Worm (Caenorhabditis elegans): ENCODE data around the gene nhr-95.

nhr-95 gene

DNA sequence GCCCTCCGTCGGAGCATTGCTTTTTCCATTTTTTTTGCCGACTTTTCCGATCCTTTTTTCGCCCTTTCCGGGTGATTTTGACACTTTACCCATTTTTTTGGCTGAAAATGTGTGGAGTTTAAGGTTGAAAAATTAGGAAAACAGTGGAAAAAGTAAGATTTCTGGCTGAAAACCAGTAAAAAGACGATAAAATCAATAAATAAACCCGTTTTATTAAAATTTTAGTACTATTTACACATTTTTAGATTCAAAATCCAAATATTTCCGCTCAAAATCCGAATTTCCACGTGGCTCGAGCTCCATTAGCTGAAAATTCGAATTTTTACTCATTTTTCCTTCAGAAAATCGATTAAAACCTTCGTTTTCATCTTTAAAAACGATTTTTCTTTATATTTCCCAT, 35.9 kb upstream of the nhr-95 start, which contains the start of gene pro-3:
Gene pro-3 (minus strand): TSS at position 101 of the 400 bp plus-strand sequence.
- TF ChIP-seq ceh-100 (GFP tag; IDR thresholded peaks at IDR 0.05) (no peak), somi-1 (GFP tag; optimal IDR thresholded peaks at IDR 0.05) (no peak), bed-2 (GFP tag; IDR thresholded peaks at IDR 0.05) (no peak), ets-4 (GFP tag; optimal IDR thresholded peaks at IDR 0.05) (no peak), T26A5.8 (tag; optimal IDR thresholded peaks at IDR 0.05) (no peak), madf-10 (tag; optimal IDR thresholded peaks at IDR 0.05) (no peak), ceh-79 (tag; optimal IDR thresholded peaks at IDR 0.05) (no peak), sptf-2 (GFP tag; optimal IDR thresholded peaks at IDR 0.05) (no peak), lsy-27 (tag; optimal IDR thresholded peaks at IDR 0.05; ENCODE audit: borderline replicate concordance, insufficient read depth) (no peak), lir-1 (GFP tag; conservative IDR thresholded peaks at IDR 0.05) (no peak), Y53F4B.3 (GFP tag; IDR thresholded peaks at IDR 0.05) (no peak), ama-1 (optimal IDR thresholded peaks at IDR 0.05) (no peak), ama-1 (GFP tag; optimal IDR thresholded peaks at IDR 0.05) (no peak), hsf-1 (GFP tag; IDR thresholded peaks at IDR 0.05) (no peak), Y95B8A.8 (GFP tag; IDR thresholded peaks at IDR 0.05) (no peak), nhr-120 (GFP tag; IDR thresholded peaks at IDR 0.05) (no peak), snpc-1.1 (tag; optimal IDR thresholded peaks at IDR 0.05; ENCODE audit: insufficient read depth) (no peak), aptf-2 (GFP tag; conservative IDR thresholded peaks at IDR 0.05) (no peak), snpc-3.4 (tag; optimal IDR thresholded peaks at IDR 0.05) (no peak), ceh-58 (GFP tag; IDR thresholded peaks at IDR 0.05) (no peak), hlh-26 (GFP tag; conservative IDR thresholded peaks at IDR 0.05) (no peak)

DNA sequence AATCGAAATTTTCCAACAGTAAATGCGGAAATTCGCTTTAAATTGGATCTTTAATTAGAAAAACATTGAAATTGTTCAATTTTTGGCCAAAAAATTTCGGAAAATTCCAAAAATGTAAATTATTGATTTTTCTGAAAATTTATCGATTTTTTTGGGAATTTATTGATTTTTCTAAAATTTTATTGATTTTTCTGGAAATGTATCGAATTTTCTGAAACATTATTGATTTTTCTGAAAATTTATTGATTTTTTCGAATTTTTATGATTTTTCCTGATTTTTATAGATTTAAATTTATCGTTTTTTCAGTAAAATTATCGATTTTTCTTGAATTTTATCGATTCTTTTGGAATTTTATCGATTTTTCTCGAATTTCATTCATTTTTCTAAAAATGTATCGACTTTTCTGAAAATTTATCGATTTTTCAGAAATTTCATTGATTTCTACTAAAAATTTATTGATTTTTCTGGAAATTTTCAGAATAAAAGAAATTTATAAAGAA, 34.5 kb upstream of the nhr-95 start:
- TF ChIP-seq attf-3 (GFP tag; conservative IDR thresholded peaks at IDR 0.05) = no peak
- TF ChIP-seq F22D6.2 (tag; optimal IDR thresholded peaks at IDR 0.05) = no peak
- no peak for TF ChIP-seq unc-62 (GFP tag; optimal IDR thresholded peaks at IDR 0.05)
- no peak for TF ChIP-seq lir-1 (GFP tag; conservative IDR thresholded peaks at IDR 0.05)
- TF ChIP-seq F10E7.11 (tag; optimal IDR thresholded peaks at IDR 0.05) = no peak
- TF ChIP-seq rpc-1 (optimal IDR thresholded peaks at IDR 0.05) = no peak
- TF ChIP-seq rpc-1 (tag; optimal IDR thresholded peaks at IDR 0.05) = no peak
- TF ChIP-seq nfyb-1 (GFP tag; IDR thresholded peaks at IDR 0.05) = no peak
- no peak for TF ChIP-seq Y95B8A.8 (GFP tag; IDR thresholded peaks at IDR 0.05)
- no peak for TF ChIP-seq egl-44 (GFP tag; IDR thresholded peaks at IDR 0.05)
- TF ChIP-seq nhr-80 (tag; optimal IDR thresholded peaks at IDR 0.05) = no peak

DNA sequence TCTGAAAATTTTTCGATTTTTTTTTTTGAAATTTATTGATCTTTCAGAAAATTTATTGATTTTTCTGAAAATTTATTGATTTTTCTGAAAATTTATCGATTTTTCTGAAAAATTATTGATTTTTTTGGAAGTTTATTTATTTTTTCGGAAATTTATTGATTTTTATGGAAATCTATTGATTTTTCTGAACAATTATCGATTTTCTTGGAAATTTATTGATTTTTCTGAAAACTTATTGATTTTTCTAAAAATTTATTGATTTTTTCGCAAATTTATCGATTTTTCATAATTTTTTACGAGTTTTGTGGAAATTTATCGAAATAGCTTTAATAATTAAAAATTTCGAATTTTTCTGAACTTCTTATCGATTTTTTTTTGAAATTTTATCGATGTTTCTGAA, 24.6 kb upstream of the nhr-95 start:
- TF ChIP-seq lsy-27 (tag; optimal IDR thresholded peaks at IDR 0.05; ENCODE audit: borderline replicate concordance, insufficient read depth) (no peak), somi-1 (GFP tag; optimal IDR thresholded peaks at IDR 0.05) (no peak), attf-5 (GFP tag; optimal IDR thresholded peaks at IDR 0.05) (no peak), nhr-27 (tag; optimal IDR thresholded peaks at IDR 0.05) (no peak), unc-62 (GFP tag; optimal IDR thresholded peaks at IDR 0.05) (no peak), lir-1 (GFP tag; conservative IDR thresholded peaks at IDR 0.05) (no peak), B0336.3 (GFP tag; IDR thresholded peaks at IDR 0.05) (no peak), ekl-4 (GFP tag; IDR thresholded peaks at IDR 0.05) (no peak), nhr-179 (tag; optimal IDR thresholded peaks at IDR 0.05) (no peak), sdz-38 (tag; optimal IDR thresholded peaks at IDR 0.05) (no peak), cebp-2 (GFP tag; IDR thresholded peaks at IDR 0.05) (no peak), egl-18 (GFP tag; IDR thresholded peaks at IDR 0.05) (no peak), Y56A3A.18 (GFP tag; IDR thresholded peaks at IDR 0.05) (no peak), egrh-3 (GFP tag; IDR thresholded peaks at IDR 0.05) (no peak), nfyb-1 (GFP tag; IDR thresholded peaks at IDR 0.05) (no peak), rcor-1 (GFP tag; IDR thresholded peaks at IDR 0.05) (no peak), T07F8.4 (tag; optimal IDR thresholded peaks at IDR 0.05) (no peak), ztf-25 (GFP tag; IDR thresholded peaks at IDR 0.05) (no peak)
